Worm (Caenorhabditis elegans): Measurements from ENCODE around the gene bca-2.

DNA sequence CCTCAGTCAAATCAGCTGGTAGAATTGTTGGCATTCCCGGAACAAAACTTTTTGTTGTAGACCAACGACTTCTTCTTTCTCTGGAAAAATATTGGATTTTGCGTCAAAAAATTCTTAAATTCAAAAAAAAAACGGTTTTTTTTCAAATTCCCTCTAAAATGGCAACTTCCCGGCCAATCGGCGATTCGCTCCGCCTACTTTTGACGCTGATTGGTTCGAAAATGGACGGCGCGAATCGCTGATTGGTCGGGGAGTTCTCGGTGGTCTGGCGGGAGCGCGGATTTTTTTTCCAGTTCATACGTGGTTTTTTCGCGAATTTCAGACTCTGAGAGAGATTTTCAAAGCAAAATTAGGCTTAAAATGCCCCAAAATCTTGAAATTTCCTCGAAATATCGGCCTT is 8.8 kb upstream of the bca-2 start:
- TF ChIP-seq lin-11 (tag; optimal IDR thresholded peaks at IDR 0.05) (no peak), pqm-1 (tag; optimal IDR thresholded peaks at IDR 0.05) (no peak)
